Fruit fly (Drosophila melanogaster) whole organism, embryonic: ENCODE measurements around the gene Sam-S.

Experiments used
- CG10462 ChIP-seq: fragments of 200-800 bp; sonication (Bioruptor generic); optimal IDR thresholded peaks from 2 replicates; lab custom pipeline; 2016; ENCODE audit warnings: missing biosample characterization, missing genetic modification characterization
- CG11695 ChIP-seq: fragments of 200-800 bp; sonication (Bioruptor generic); IDR thresholded peaks from 3 replicates; pipeline ENCODE4 v1.3.6; 2022; ENCODE audit warnings: missing biosample characterization, missing genetic modification characterization
- CG12219 ChIP-seq: fragments of 200-800 bp; sonication (Bioruptor generic); optimal IDR thresholded peaks from 3 replicates; lab custom pipeline; 2018; ENCODE audit warnings: missing biosample characterization, mild to moderate bottlenecking, missing genetic modification characterization
- CG14710 ChIP-seq: fragments of 200-800 bp; sonication (Bioruptor generic); optimal IDR thresholded peaks from 3 replicates; lab custom pipeline; 2019; ENCODE audit warnings: missing biosample characterization, mild to moderate bottlenecking, missing genetic modification characterization, moderate library complexity
- CG17359 ChIP-seq: fragments of 200-800 bp; sonication (Bioruptor generic); optimal IDR thresholded peaks from 3 replicates; lab custom pipeline; 2018; ENCODE audit warnings: missing biosample characterization, mild to moderate bottlenecking, missing genetic modification characterization, moderate library complexity
- CG17829 ChIP-seq: fragments of 200-800 bp; optimal IDR thresholded peaks from 2 replicates; lab custom pipeline; 2019; ENCODE audit warnings: missing biosample characterization, mild to moderate bottlenecking, missing genetic modification characterization, moderate library complexity
- CG18599 ChIP-seq: fragments of 200-800 bp; sonication (Bioruptor generic); optimal IDR thresholded peaks from 3 replicates; lab custom pipeline; 2017; ENCODE audit warnings: missing biosample characterization, missing genetic modification characterization, mild to moderate bottlenecking, moderate library complexity, missing genetic modification reagents
- CG2129 ChIP-seq: fragments of 200-800 bp; sonication (Bioruptor generic); IDR thresholded peaks from 2 replicates; pipeline ENCODE4 v1.3.6; 2022; ENCODE audit warnings: missing biosample characterization, missing genetic modification characterization; ENCODE audit not compliant: partially characterized antibody
- CG2712 ChIP-seq: fragments of 200-800 bp; optimal IDR thresholded peaks from 3 replicates; lab custom pipeline; 2019; ENCODE audit warnings: missing biosample characterization, mild to moderate bottlenecking, missing genetic modification characterization, moderate library complexity
- CG3163 ChIP-seq: fragments of 200-800 bp; sonication (Bioruptor generic); optimal IDR thresholded peaks from 3 replicates; lab custom pipeline; 2016; ENCODE audit warnings: missing biosample characterization, missing genetic modification characterization
- CG34376 ChIP-seq: fragments of 200-800 bp; sonication (Bioruptor generic); optimal IDR thresholded peaks from 2 replicates; lab custom pipeline; 2018; ENCODE audit warnings: missing biosample characterization, mild to moderate bottlenecking, missing genetic modification characterization
- CG4820 ChIP-seq: fragments of 200-800 bp; sonication (Bioruptor generic); optimal IDR thresholded peaks from 3 replicates; lab custom pipeline; 2016; ENCODE audit warnings: missing biosample characterization, missing genetic modification characterization
- CG7357 ChIP-seq: fragments of 200-800 bp; sonication (Bioruptor generic); IDR thresholded peaks from 3 replicates; pipeline ENCODE4 v1.3.6; 2022; ENCODE audit warnings: missing biosample characterization, missing genetic modification characterization
- CG8290 ChIP-seq, 3 experiments: fragments of 200-800 bp; sonication (Bioruptor generic); optimal IDR thresholded peaks; 2 replicates each; lab custom pipeline; 2016 to 2019; ENCODE audit warnings: missing biosample characterization in 3 of 3, missing genetic modification characterization in 3 of 3, mild to moderate bottlenecking in 2 of 3, moderate library complexity in 1 of 3
- CG9609 ChIP-seq: fragments of 200-800 bp; sonication (Bioruptor generic); optimal IDR thresholded peaks from 3 replicates; lab custom pipeline; 2016; ENCODE audit warnings: missing biosample characterization, missing genetic modification characterization
- CTCF ChIP-seq: fragments of 200-800 bp; sonication (Bioruptor generic); optimal IDR thresholded peaks from 2 replicates; lab custom pipeline; 2017; ENCODE audit warnings: missing biosample characterization, mild to moderate bottlenecking, missing genetic modification characterization, moderate library complexity
- CkIIα-i1 ChIP-seq: fragments of 200-800 bp; sonication (Bioruptor generic); IDR thresholded peaks from 2 replicates; pipeline ENCODE4 v1.3.6; 2022; ENCODE audit warnings: missing biosample characterization, missing genetic modification characterization
- D ChIP-seq, 2 experiments: fragments of 200-800 bp in 1 of 2; fragments of >200 bp in 1 of 2; sonication (Bioruptor generic) in 1 of 2; optimal IDR thresholded peaks; 2 replicates in 1 of 2; 3 replicates in 1 of 2; lab custom pipeline; 2017; ENCODE audit warnings: mild to moderate bottlenecking in 1 of 2, missing biosample characterization in 1 of 2, missing genetic modification characterization in 1 of 2, missing genetic modification reagents in 1 of 2
- D19B ChIP-seq: fragments of 200-800 bp; sonication (Bioruptor generic); optimal IDR thresholded peaks from 2 replicates; lab custom pipeline; 2017; ENCODE audit warnings: missing biosample characterization, mild to moderate bottlenecking, missing genetic modification characterization
- Dip2 ChIP-seq: fragments of 200-800 bp; sonication (Bioruptor generic); IDR thresholded peaks from 2 replicates; pipeline ENCODE4 v1.3.6; 2022; ENCODE audit warnings: missing biosample characterization, missing genetic modification characterization
- E2f2 ChIP-seq: fragments of 200-800 bp; sonication (Bioruptor generic); IDR thresholded peaks from 2 replicates; pipeline ENCODE4 v1.3.6; 2022; ENCODE audit warnings: missing biosample characterization, missing genetic modification characterization
- Fer3 ChIP-seq: fragments of 200-800 bp; sonication (Bioruptor generic); optimal IDR thresholded peaks from 2 replicates; lab custom pipeline; 2018; ENCODE audit warnings: missing biosample characterization, mild to moderate bottlenecking, missing genetic modification characterization, moderate library complexity
- H15 ChIP-seq: fragments of 200-800 bp; sonication (Bioruptor generic); IDR thresholded peaks from 3 replicates; pipeline ENCODE4 v1.3.6; 2022; ENCODE audit warnings: missing biosample characterization, missing genetic modification characterization
- Hr39 ChIP-seq: fragments of >200 bp; optimal IDR thresholded peaks from 2 replicates; lab custom pipeline; 2017
- MBD-R2 ChIP-seq: fragments of 200-800 bp; sonication (Bioruptor generic); IDR thresholded peaks from 2 replicates; pipeline ENCODE4 v1.3.6; 2022; ENCODE audit warnings: missing biosample characterization, missing genetic modification characterization
- NC2β ChIP-seq: fragments of 200-800 bp; sonication (Bioruptor generic); optimal IDR thresholded peaks from 2 replicates; lab custom pipeline; 2016; ENCODE audit warnings: missing biosample characterization, missing genetic modification characterization
- NFAT ChIP-seq: fragments of 200-800 bp; sonication (Bioruptor generic); IDR thresholded peaks from 2 replicates; pipeline ENCODE4 v1.3.6; 2022; ENCODE audit warnings: missing biosample characterization, missing genetic modification characterization
- Ptx1 ChIP-seq: fragments of 200-800 bp; sonication (Bioruptor generic); IDR thresholded peaks from 2 replicates; pipeline ENCODE4 v1.3.6; 2022; ENCODE audit warnings: missing biosample characterization, missing genetic modification characterization
- Spps ChIP-seq: fragments of 200-800 bp; sonication (Bioruptor generic); optimal IDR thresholded peaks from 2 replicates; lab custom pipeline; 2018; ENCODE audit warnings: missing biosample characterization, mild to moderate bottlenecking, missing genetic modification characterization
- al ChIP-seq: fragments of 200-800 bp; sonication (Bioruptor generic); IDR thresholded peaks from 2 replicates; pipeline ENCODE4 v1.3.6; 2022; ENCODE audit warnings: missing biosample characterization, missing genetic modification characterization
- ase ChIP-seq: fragments of 200-800 bp; sonication (Bioruptor generic); IDR thresholded peaks from 3 replicates; pipeline ENCODE4 v1.3.6; 2022; ENCODE audit warnings: missing biosample characterization, missing genetic modification characterization
- bigmax ChIP-seq: fragments of 200-800 bp; sonication (Bioruptor generic); optimal IDR thresholded peaks from 2 replicates; lab custom pipeline; 2018; ENCODE audit warnings: missing biosample characterization, mild to moderate bottlenecking, missing genetic modification characterization
- chinmo ChIP-seq: fragments of 200-800 bp; sonication (Bioruptor generic); IDR thresholded peaks from 4 replicates; pipeline ENCODE4 v1.3.6; 2022; ENCODE audit warnings: missing biosample characterization, missing genetic modification characterization; ENCODE audit not compliant: partially characterized antibody
- ci ChIP-seq: fragments of 200-800 bp; sonication (Bioruptor generic); IDR thresholded peaks from 3 replicates; pipeline ENCODE4 v1.3.6; 2022; ENCODE audit warnings: missing biosample characterization, missing genetic modification characterization
- dmrt99B ChIP-seq: fragments of 200-800 bp; sonication (Bioruptor generic); optimal IDR thresholded peaks from 2 replicates; lab custom pipeline; 2018; ENCODE audit warnings: missing biosample characterization, mild to moderate bottlenecking, missing genetic modification characterization, moderate library complexity
- eyg ChIP-seq: fragments of 200-800 bp; sonication (Bioruptor generic); optimal IDR thresholded peaks from 3 replicates; lab custom pipeline; 2016; ENCODE audit warnings: missing biosample characterization, missing genetic modification characterization
- fd96Cb ChIP-seq: fragments of 200-800 bp; sonication (Bioruptor generic); optimal IDR thresholded peaks from 2 replicates; lab custom pipeline; 2018; ENCODE audit warnings: missing biosample characterization, mild to moderate bottlenecking, missing genetic modification characterization, moderate library complexity
- gce ChIP-seq: fragments of 200-800 bp; sonication (Bioruptor generic); IDR thresholded peaks from 3 replicates; pipeline ENCODE4 v1.3.6; 2022; ENCODE audit warnings: missing biosample characterization, missing genetic modification characterization
- gcm ChIP-seq: fragments of 200-800 bp; sonication (Bioruptor generic); optimal IDR thresholded peaks from 2 replicates; lab custom pipeline; 2019; ENCODE audit warnings: missing biosample characterization, mild to moderate bottlenecking, missing genetic modification characterization, moderate library complexity
- gfzf ChIP-seq: fragments of 200-800 bp; sonication (Bioruptor generic); optimal IDR thresholded peaks from 2 replicates; lab custom pipeline; 2016; ENCODE audit warnings: missing biosample characterization, mild to moderate bottlenecking, missing genetic modification characterization, moderate library complexity
- ind ChIP-seq: fragments of 200-800 bp; sonication (Bioruptor generic); optimal IDR thresholded peaks from 3 replicates; lab custom pipeline; 2016; ENCODE audit warnings: missing biosample characterization, missing genetic modification characterization
- lmd ChIP-seq: fragments of 200-800 bp; sonication (Bioruptor generic); IDR thresholded peaks from 2 replicates; pipeline ENCODE4 v1.3.6; 2022; ENCODE audit warnings: missing biosample characterization, missing genetic modification characterization
- nom ChIP-seq: fragments of 200-800 bp; sonication (Bioruptor generic); optimal IDR thresholded peaks from 2 replicates; lab custom pipeline; 2017; ENCODE audit warnings: missing biosample characterization, missing genetic modification characterization, mild to moderate bottlenecking, moderate library complexity, missing genetic modification reagents
- oc ChIP-seq: fragments of 200-800 bp; sonication (Bioruptor generic); optimal IDR thresholded peaks from 2 replicates; lab custom pipeline; 2018; ENCODE audit warnings: missing biosample characterization, mild to moderate bottlenecking, missing genetic modification characterization, moderate library complexity
- peb ChIP-seq: fragments of 200-800 bp; sonication (Bioruptor generic); IDR thresholded peaks from 2 replicates; pipeline ENCODE4 v1.3.6; 2022; ENCODE audit warnings: missing biosample characterization, missing genetic modification characterization
- pum ChIP-seq: fragments of 200-800 bp; sonication (Bioruptor generic); optimal IDR thresholded peaks from 2 replicates; lab custom pipeline; 2016; ENCODE audit warnings: missing biosample characterization, missing genetic modification characterization
- run ChIP-seq: fragments of 200-800 bp; sonication (Bioruptor generic); optimal IDR thresholded peaks from 3 replicates; lab custom pipeline; 2018; ENCODE audit warnings: missing biosample characterization, mild to moderate bottlenecking, missing genetic modification characterization
- unc-4 ChIP-seq: fragments of 200-800 bp; sonication (Bioruptor generic); IDR thresholded peaks from 2 replicates; pipeline ENCODE4 v1.3.6; 2022; ENCODE audit warnings: missing biosample characterization, missing genetic modification characterization; ENCODE audit not compliant: partially characterized antibody
- z ChIP-seq: fragments of 200-800 bp; sonication (Bioruptor generic); IDR thresholded peaks from 3 replicates; pipeline ENCODE4 v1.3.6; 2022; ENCODE audit warnings: missing biosample characterization, missing genetic modification characterization
- zf30C ChIP-seq: fragments of 200-800 bp; sonication (Bioruptor generic); optimal IDR thresholded peaks from 3 replicates; lab custom pipeline; 2018; ENCODE audit warnings: missing biosample characterization, mild to moderate bottlenecking, missing genetic modification characterization

Gene Sam-S

DNA sequence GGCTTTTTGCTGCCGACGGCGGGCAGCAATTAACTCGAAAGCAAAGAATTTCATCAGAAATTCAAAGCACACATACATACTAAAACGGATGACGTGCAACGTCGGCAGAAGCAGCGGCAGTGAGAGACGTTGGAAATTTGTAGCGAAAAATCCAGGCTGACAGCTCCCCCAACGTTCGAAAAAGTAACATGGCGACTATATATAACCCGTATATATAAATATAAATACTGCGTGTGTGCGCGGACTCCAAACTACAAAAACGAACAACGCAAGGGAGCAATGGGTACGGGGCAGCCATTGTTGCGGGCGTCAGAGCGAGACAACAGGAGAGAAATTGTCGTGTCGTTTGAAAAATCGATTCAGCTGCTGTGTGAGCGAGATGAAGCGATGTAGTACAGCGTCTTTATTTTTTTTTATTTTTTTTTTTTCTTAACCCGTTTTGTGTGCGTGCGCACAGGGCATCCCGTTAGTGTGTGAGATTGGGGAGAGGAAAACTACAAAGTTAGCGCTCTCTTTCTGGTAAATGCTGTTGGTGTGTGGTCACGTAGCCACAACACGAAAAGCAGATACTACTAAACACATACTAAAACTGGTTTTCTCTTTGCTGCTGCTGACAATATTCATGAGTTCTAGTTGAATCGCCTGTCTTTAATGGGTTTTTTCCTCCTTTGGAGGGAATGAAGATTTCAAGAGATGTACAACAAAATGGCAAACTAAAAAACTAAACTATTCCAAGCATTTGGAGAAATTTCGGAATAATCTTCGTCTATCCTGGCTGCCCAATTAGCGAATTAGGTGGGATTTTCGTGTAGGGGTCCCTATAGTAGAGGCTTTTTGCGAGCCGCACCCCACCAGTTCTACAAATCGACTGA lies 54.1 kb downstream of the Sam-S start (continued):
- TF ChIP-seq Spps (no peak), CG10462 (GFP tag; lab: Kevin White, UChicago) (no peak), CG11695 (GFP tag; lab: Robert Waterston, UW) (no peak), D (optimal IDR thresholded peaks at IDR 0.05; lab: Kevin White, UChicago) (no peak), D (GFP tag; optimal IDR thresholded peaks at IDR 0.05; lab: Kevin White, UChicago) (no peak), ind (GFP tag; lab: Kevin White, UChicago) (no peak), peb (GFP tag; lab: Robert Waterston, UW) (no peak), NC2β (peak; percentile 38), chinmo (GFP tag; lab: Robert Waterston, UW) (no peak), CG12219 (GFP tag; lab: Kevin White, UChicago) (no peak), Ptx1 (GFP tag; lab: Robert Waterston, UW) (no peak), NFAT (GFP tag; lab: Robert Waterston, UW) (no peak), CG14710 (tag; lab: Kevin White, UChicago) (no peak), Fer3 (tag; lab: Kevin White, UChicago) (no peak), z (GFP tag; lab: Robert Waterston, UW) (no peak), MBD-R2 (no peak), unc-4 (GFP tag; lab: Robert Waterston, UW) (no peak), E2f2 (no peak), gfzf (GFP tag; lab: Kevin White, UChicago) (no peak), dmrt99B (tag; lab: Kevin White, UChicago) (peak; percentile 22), CG4820 (no peak), Hr39 (lab: Kevin White, UChicago) (no peak), run (tag; lab: Kevin White, UChicago) (no peak), ci (no peak), ase (GFP tag; lab: Robert Waterston, UW) (no peak), gcm (GFP tag; lab: Kevin White, UChicago) (peak; percentile 63), zf30C (no peak), al (GFP tag; lab: Robert Waterston, UW) (no peak), CG34376 (GFP tag; lab: Kevin White, UChicago) (peak; percentile 75), CG3163 (GFP tag; lab: Kevin White, UChicago) (peak; percentile 12), CTCF (GFP tag; lab: Kevin White, UChicago) (no peak), CG17359 (tag; lab: Kevin White, UChicago) (peak; percentile 91), lmd (GFP tag; lab: Robert Waterston, UW) (no peak), fd96Cb (tag; lab: Kevin White, UChicago) (no peak), CkIIα-i1 (GFP tag; lab: Robert Waterston, UW) (no peak), CG17829 (tag; lab: Kevin White, UChicago) (peak; percentile 43), D19B (GFP tag; lab: Kevin White, UChicago) (no peak), CG7357 (GFP tag; lab: Robert Waterston, UW) (no peak), gce (GFP tag; lab: Robert Waterston, UW) (no peak), bigmax (no peak), CG2712 (tag; lab: Kevin White, UChicago) (no peak), Dip2 (GFP tag; lab: Robert Waterston, UW) (no peak), CG18599 (GFP tag; lab: Kevin White, UChicago) (peak; percentile 29), oc (tag; lab: Kevin White, UChicago) (peak; percentile 61), CG8290 (GFP tag; optimal IDR thresholded peaks at IDR 0.05; lab: Kevin White, UChicago) (no peak), CG8290 (tag; optimal IDR thresholded peaks at IDR 0.05; lab: Kevin White, UChicago) (peak in 1 of 2 experiments; percentile 5), H15 (GFP tag; lab: Robert Waterston, UW) (no peak), eyg (GFP tag; lab: Kevin White, UChicago) (no peak), CG2129 (GFP tag; lab: Robert Waterston, UW) (no peak), nom (peak; percentile 94), CG9609 (no peak), pum (GFP tag; lab: Kevin White, UChicago) (no peak)
